Worm (Caenorhabditis elegans) whole organism, L2 larva: ENCODE measurements around the gene ZC416.2.

Source experiments
- F13H6.1 ChIP-seq: sonication (generic microtip); optimal IDR thresholded peaks from 2 replicates; lab custom pipeline; 2016; ENCODE audit warnings: missing genetic modification characterization, missing compliant biosample characterization
- ZK546.5 ChIP-seq: sonication (generic microtip); optimal IDR thresholded peaks from 2 replicates; lab custom pipeline; 2017; ENCODE audit warnings: missing biosample characterization, missing genetic modification characterization
- ama-1 ChIP-seq: fragments of 150-350 bp; optimal IDR thresholded peaks from 2 replicates; lab custom pipeline; 2018; ENCODE audit warnings: inconsistent platforms
- blmp-1 ChIP-seq: sonication (generic microtip); optimal IDR thresholded peaks from 2 replicates; lab custom pipeline; 2017; ENCODE audit warnings: missing genetic modification characterization, mild to moderate bottlenecking, missing compliant biosample characterization, antibody characterized with exemption, moderate library complexity; ENCODE audit not compliant: insufficient read depth
- crh-2 ChIP-seq: sonication (generic microtip); optimal IDR thresholded peaks from 2 replicates; lab custom pipeline; 2017; ENCODE audit warnings: missing biosample characterization, missing genetic modification characterization
- lin-39 ChIP-seq: fragments of 150-350 bp; optimal IDR thresholded peaks from 2 replicates; lab custom pipeline; 2014; ENCODE audit warnings: missing biosample characterization, missing genetic modification reagents, missing genetic modification characterization
- nhr-10 ChIP-seq: sonication (generic microtip); optimal IDR thresholded peaks from 2 replicates; lab custom pipeline; 2017; ENCODE audit warnings: missing biosample characterization, missing genetic modification characterization
- nhr-11 ChIP-seq: fragments of 150-350 bp; optimal IDR thresholded peaks from 2 replicates; lab custom pipeline; 2014; ENCODE audit warnings: missing biosample characterization, missing genetic modification characterization
- nhr-12 ChIP-seq: fragments of 150-350 bp; optimal IDR thresholded peaks from 2 replicates; lab custom pipeline; 2014; ENCODE audit warnings: missing biosample characterization, missing genetic modification characterization
- nhr-237 ChIP-seq: fragments of 150-350 bp; optimal IDR thresholded peaks from 2 replicates; lab custom pipeline; 2014; ENCODE audit warnings: missing biosample characterization, missing genetic modification characterization
- snpc-4 ChIP-seq: fragments of 150-350 bp; optimal IDR thresholded peaks from 2 replicates; lab custom pipeline; 2014; ENCODE audit warnings: missing biosample characterization, missing genetic modification characterization
- unc-39 ChIP-seq: fragments of 150-350 bp; optimal IDR thresholded peaks from 2 replicates; lab custom pipeline; 2014; ENCODE audit warnings: missing biosample characterization, missing genetic modification characterization
- ztf-4 ChIP-seq: fragments of 150-350 bp; optimal IDR thresholded peaks from 2 replicates; lab custom pipeline; 2014; ENCODE audit warnings: missing biosample characterization, missing genetic modification characterization

- no peak for TF ChIP-seq unc-39
- no peak for TF ChIP-seq nhr-237 (tag; lab: Kevin White, UChicago)
- TF ChIP-seq F13H6.1 (tag; lab: Kevin White, UChicago), result no peak
- no peak for TF ChIP-seq nhr-11
- TF ChIP-seq blmp-1 (tag; lab: Kevin White, UChicago), result no peak
- TF ChIP-seq ZK546.5, result no peak
- TF ChIP-seq ztf-4 (tag; lab: Kevin White, UChicago), result no peak
- no peak for TF ChIP-seq nhr-12 (tag; lab: Kevin White, UChicago)
- no peak for TF ChIP-seq snpc-4
- no peak for TF ChIP-seq lin-39 (tag; lab: Kevin White, UChicago)
- TF ChIP-seq ama-1, result no peak
- TF ChIP-seq nhr-10, result no peak
- no peak for TF ChIP-seq crh-2 (tag; lab: Kevin White, UChicago)
These were observed 35.0 kb upstream of the ZC416.2 start, which contains the start of gene Y37E11B.5 for ce11 chrIV:3598452-3598851.
